Worm (Caenorhabditis elegans) whole organism, late embryonic: ENCODE results near the gene K03D3.2.

ENCODE experiments used
- C38D4.7 ChIP-seq: fragments of 200-800 bp; sonication (Bioruptor generic); optimal IDR thresholded peaks from 2 replicates; lab custom pipeline; 2018; ENCODE audit warnings: mild to moderate bottlenecking, missing genetic modification characterization, moderate library complexity, missing compliant biosample characterization
- K02D7.2 ChIP-seq: sonication (generic microtip); optimal IDR thresholded peaks from 2 replicates; lab custom pipeline; 2017; ENCODE audit warnings: mild to moderate bottlenecking, missing genetic modification characterization, missing compliant biosample characterization
- ahr-1 ChIP-seq: sonication (generic microtip); optimal IDR thresholded peaks from 2 replicates; lab custom pipeline; 2016; ENCODE audit warnings: missing genetic modification characterization, missing compliant biosample characterization
- ceh-14 ChIP-seq: sonication (generic microtip); optimal IDR thresholded peaks from 2 replicates; lab custom pipeline; 2016; ENCODE audit warnings: missing genotype, missing genetic modification characterization, missing compliant biosample characterization
- ceh-19 ChIP-seq: fragments of 200-800 bp; sonication (Bioruptor generic); optimal IDR thresholded peaks from 2 replicates; lab custom pipeline; 2018; ENCODE audit warnings: mild to moderate bottlenecking, missing genetic modification characterization, missing compliant biosample characterization
- ceh-30 ChIP-seq: fragments of 150-350 bp; optimal IDR thresholded peaks from 2 replicates; lab custom pipeline; 2014; ENCODE audit warnings: missing biosample characterization, missing genetic modification characterization
- che-1 ChIP-seq: sonication (generic microtip); optimal IDR thresholded peaks from 2 replicates; lab custom pipeline; 2016; ENCODE audit warnings: mild to moderate bottlenecking, missing genetic modification characterization, missing compliant biosample characterization
- gmeb-2 ChIP-seq: sonication (generic microtip); optimal IDR thresholded peaks from 2 replicates; lab custom pipeline; 2016; ENCODE audit warnings: missing genetic modification characterization, inconsistent platforms, missing compliant biosample characterization
- hlh-8 ChIP-seq: sonication (generic microtip); optimal IDR thresholded peaks from 2 replicates; lab custom pipeline; 2016; ENCODE audit warnings: missing genotype, missing genetic modification characterization, missing compliant biosample characterization
- lin-11 ChIP-seq: fragments of 200-800 bp; sonication (Bioruptor generic); optimal IDR thresholded peaks from 2 replicates; lab custom pipeline; 2018; ENCODE audit warnings: mild to moderate bottlenecking, missing genetic modification characterization, missing compliant biosample characterization
- mec-3 ChIP-seq: sonication (generic microtip); optimal IDR thresholded peaks from 2 replicates; lab custom pipeline; 2016; ENCODE audit warnings: borderline replicate concordance, missing genetic modification characterization, missing compliant biosample characterization
- sdc-2 ChIP-seq: sonication (generic microtip); optimal IDR thresholded peaks from 2 replicates; lab custom pipeline; 2016; ENCODE audit warnings: missing genotype, missing genetic modification characterization, missing compliant biosample characterization
- sox-2 ChIP-seq: fragments of 200-800 bp; sonication (Bioruptor generic); IDR thresholded peaks from 2 replicates; pipeline ENCODE4 v1.3.6; 2022; ENCODE audit warnings: missing genetic modification reagents, missing genetic modification characterization, missing compliant biosample characterization
- unc-42 ChIP-seq: sonication (generic microtip); optimal IDR thresholded peaks from 2 replicates; lab custom pipeline; 2016; ENCODE audit warnings: missing genotype, missing genetic modification characterization, missing compliant biosample characterization

Gene K03D3.2

ce11 chrIV:16290745-16291144 is 37.7 kb downstream of the K03D3.2 start, which contains the start of gene srz-75:
Gene srz-75, minus strand, starts transcription at chrIV:16290845.
- TF ChIP-seq sdc-2 (no peak), unc-42 (tag; lab: Kevin White, UChicago) (no peak), K02D7.2 (tag; lab: Kevin White, UChicago) (no peak), mec-3 (tag; lab: Kevin White, UChicago) (no peak), ceh-14 (no peak), ahr-1 (tag; lab: Kevin White, UChicago) (no peak), ceh-19 (no peak), sox-2 (GFP tag; lab: Robert Waterston, UW) (no peak), che-1 (tag; lab: Kevin White, UChicago) (no peak), gmeb-2 (tag; lab: Kevin White, UChicago) (no peak), ceh-30 (no peak)

ce11 chrIV:16280614-16281013 is 47.8 kb downstream of the K03D3.2 start, which contains the start of gene clec-191:
Gene clec-191, minus strand, starts transcription at chrIV:16280714.
- TF ChIP-seq lin-11 (tag; lab: Kevin White, UChicago) (no peak), C38D4.7 (GFP tag; lab: Kevin White, UChicago) (no peak), hlh-8 (tag; lab: Kevin White, UChicago) (no peak)
